Fruit fly (Drosophila melanogaster): ENCODE measurements around the gene CG3857.

CG3857 gene

dm6 chrX:1951391-1952066, 11.7 kb upstream of the CG3857 start (continued):
- TF ChIP-seq dysf (GFP tag; IDR thresholded peaks at IDR 0.05) (peak; percentile 93), tll (GFP tag; optimal IDR thresholded peaks at IDR 0.05) (no peak), Hmx (GFP tag; optimal IDR thresholded peaks at IDR 0.05) (peak; percentile 85), CG12155 (GFP tag; optimal IDR thresholded peaks at IDR 0.05) (peak; percentile 92), h (optimal IDR thresholded peaks at IDR 0.05) (no peak), dan (GFP tag; IDR thresholded peaks at IDR 0.05) (peak; percentile 72), CG10543 (GFP tag; optimal IDR thresholded peaks at IDR 0.05) (peak; percentile 87), CG7556 (GFP tag; optimal IDR thresholded peaks at IDR 0.05) (peak; percentile 95), Pdp1 (GFP tag; optimal IDR thresholded peaks at IDR 0.05) (peak; percentile 95 to 96), unc-4 (GFP tag; IDR thresholded peaks at IDR 0.05; ENCODE audit: partially characterized antibody) (no peak), hth (optimal IDR thresholded peaks at IDR 0.05) (no peak), CG2120 (GFP tag; optimal IDR thresholded peaks at IDR 0.05) (peak; percentile 96), Mrtf (GFP tag; IDR thresholded peaks at IDR 0.05) (peak; percentile 92), zfh1 (GFP tag; IDR thresholded peaks at IDR 0.05) (peak; percentile 97), Lpt (GFP tag; optimal IDR thresholded peaks at IDR 0.05) (no peak), nau (GFP tag; optimal IDR thresholded peaks at IDR 0.05) (peak; percentile 94), fru (optimal IDR thresholded peaks at IDR 0.05) (no peak), CG14441 (GFP tag; IDR thresholded peaks at IDR 0.05) (peak; percentile 92), CG5245 (GFP tag; optimal IDR thresholded peaks at IDR 0.05) (peak; percentile 91), CG15011 (GFP tag; optimal IDR thresholded peaks at IDR 0.05) (peak; percentile 91), Atf-2 (GFP tag; optimal IDR thresholded peaks at IDR 0.05) (peak; percentile 93), CG17186 (GFP tag; optimal IDR thresholded peaks at IDR 0.05) (peak; percentile 88), salm (tag; optimal IDR thresholded peaks at IDR 0.05) (peak; percentile 93), CG4360 (GFP tag; IDR thresholded peaks at IDR 0.05) (peak; percentile 78), CG34376 (GFP tag; optimal IDR thresholded peaks at IDR 0.05) (peak; percentile 83), ttk (GFP tag; IDR thresholded peaks at IDR 0.05) (peak; percentile 90), emc (GFP tag; optimal IDR thresholded peaks at IDR 0.05) (peak; percentile 85), CG15696 (tag; optimal IDR thresholded peaks at IDR 0.05) (peak; percentile 87), CG43689 (GFP tag; IDR thresholded peaks at IDR 0.05) (peak; percentile 82), D (optimal IDR thresholded peaks at IDR 0.05) (no peak), D (GFP tag; optimal IDR thresholded peaks at IDR 0.05) (peak; percentile 96), kay (GFP tag; optimal IDR thresholded peaks at IDR 0.05) (peak; percentile 78), NC2β (GFP tag; optimal IDR thresholded peaks at IDR 0.05) (peak; percentile 94), ATbp (GFP tag; optimal IDR thresholded peaks at IDR 0.05) (peak; percentile 98), Gug (GFP tag; IDR thresholded peaks at IDR 0.05) (peak; percentile 89), sima (GFP tag; optimal IDR thresholded peaks at IDR 0.05) (peak; percentile 86), CG7745 (tag; optimal IDR thresholded peaks at IDR 0.05) (peak; percentile 47), CG12659 (GFP tag; optimal IDR thresholded peaks at IDR 0.05) (peak; percentile 95), CG15073 (GFP tag; optimal IDR thresholded peaks at IDR 0.05) (peak; percentile 50), B-H2 (GFP tag; optimal IDR thresholded peaks at IDR 0.05) (peak; percentile 88), CG3726 (GFP tag; IDR thresholded peaks at IDR 0.05) (peak; percentile 88), CG1603 (tag; optimal IDR thresholded peaks at IDR 0.05) (peak; percentile 98), hb (GFP tag; IDR thresholded peaks at IDR 0.05; ENCODE audit: partially characterized antibody) (no peak), HLHmδ (GFP tag; optimal IDR thresholded peaks at IDR 0.05) (no peak), CG34224 (GFP tag; IDR thresholded peaks at IDR 0.05; ENCODE audit: partially characterized antibody) (no peak), lov (optimal IDR thresholded peaks at IDR 0.05) (no peak), lov (GFP tag; IDR thresholded peaks at IDR 0.05) (peak; percentile 95), CG12942 (GFP tag; optimal IDR thresholded peaks at IDR 0.05) (peak; percentile 94), CG6272 (GFP tag; IDR thresholded peaks at IDR 0.05) (peak; percentile 85), CG17802 (tag; optimal IDR thresholded peaks at IDR 0.05) (peak; percentile 88), CHES-1-like (GFP tag; optimal IDR thresholded peaks at IDR 0.05) (peak; percentile 95)

All from whole organism, embryonic.